Fruit fly (Drosophila melanogaster): ENCODE data around the gene dos.
A peak's percentile ranks its signal among the peaks of the same experiment; 100 is the strongest.

The dos gene

DNA sequence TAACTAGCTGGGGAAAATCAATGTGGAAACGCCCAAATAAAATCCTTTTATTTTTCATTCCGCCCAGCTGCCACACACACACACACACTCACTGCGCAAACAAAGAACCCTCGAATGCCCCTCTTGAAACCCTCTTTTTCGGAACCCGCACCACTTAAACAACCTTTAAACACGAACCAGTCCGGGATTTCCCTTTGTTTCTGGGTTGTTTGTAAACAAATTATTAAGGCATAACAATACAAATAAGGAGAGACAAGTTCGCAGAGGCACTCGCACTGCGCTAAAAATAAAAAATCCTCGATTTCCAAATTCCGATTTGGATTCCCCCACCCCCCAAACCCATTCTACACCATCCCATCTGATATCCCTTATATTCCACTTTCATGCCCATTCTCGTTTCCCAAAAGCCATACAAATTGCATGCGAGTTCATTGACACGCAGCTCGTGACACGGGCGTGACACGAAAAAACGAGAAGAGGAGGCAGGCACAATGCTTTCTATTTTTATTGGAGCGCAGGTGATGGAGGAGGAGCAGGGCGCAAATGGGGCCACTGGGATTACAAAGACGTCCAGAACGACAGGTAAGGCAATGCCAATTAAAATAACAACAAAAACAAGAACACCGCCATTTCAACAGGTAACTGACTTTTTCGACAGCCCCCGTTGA, 9.5 kb upstream of the dos start (continued):
- no peak for TF ChIP-seq HLH3B (GFP tag; IDR thresholded peaks at IDR 0.05)
- no peak for TF ChIP-seq dm (GFP tag; optimal IDR thresholded peaks at IDR 0.05)
- TF ChIP-seq ash1 (GFP tag; optimal IDR thresholded peaks at IDR 0.05), result no peak
- TF ChIP-seq Xrp1 (GFP tag; IDR thresholded peaks at IDR 0.05), result no peak
- TF ChIP-seq Dbx (GFP tag; IDR thresholded peaks at IDR 0.05), result no peak
- TF ChIP-seq pfk (GFP tag; optimal IDR thresholded peaks at IDR 0.05), result no peak
- TF ChIP-seq salm (tag; optimal IDR thresholded peaks at IDR 0.05), result no peak
- TF ChIP-seq CG1647 (GFP tag; optimal IDR thresholded peaks at IDR 0.05), result no peak
- TF ChIP-seq dimm (GFP tag; IDR thresholded peaks at IDR 0.05), result no peak
- peak; percentile 50 for TF ChIP-seq CG2129 (GFP tag; IDR thresholded peaks at IDR 0.05; ENCODE audit: partially characterized antibody)
- no peak for TF ChIP-seq CG13296 (GFP tag; optimal IDR thresholded peaks at IDR 0.05)
- TF ChIP-seq CG7839 (tag; optimal IDR thresholded peaks at IDR 0.05), result no peak
- TF ChIP-seq CG7928 (GFP tag; optimal IDR thresholded peaks at IDR 0.05), result no peak
- TF ChIP-seq CG9437 (GFP tag; optimal IDR thresholded peaks at IDR 0.05), result no peak
- no peak for TF ChIP-seq CG10147 (GFP tag; optimal IDR thresholded peaks at IDR 0.05)
- TF ChIP-seq CG10462 (GFP tag; optimal IDR thresholded peaks at IDR 0.05), result no peak
- TF ChIP-seq Nf-YB (GFP tag; optimal IDR thresholded peaks at IDR 0.05), result no peak
- TF ChIP-seq run (tag; optimal IDR thresholded peaks at IDR 0.05), result no peak
- peak; percentile 77 for TF ChIP-seq CG6791 (GFP tag; IDR thresholded peaks at IDR 0.05; ENCODE audit: partially characterized antibody)
- TF ChIP-seq gt (GFP tag; IDR thresholded peaks at IDR 0.05), result no peak
- TF ChIP-seq CG15514 (GFP tag; optimal IDR thresholded peaks at IDR 0.05), result no peak
- TF ChIP-seq CG34376 (GFP tag; optimal IDR thresholded peaks at IDR 0.05), result no peak
- no peak for TF ChIP-seq crol (GFP tag; IDR thresholded peaks at IDR 0.05)
- no peak for TF ChIP-seq CG17186 (GFP tag; optimal IDR thresholded peaks at IDR 0.05)
- no peak for TF ChIP-seq CG8089 (GFP tag; optimal IDR thresholded peaks at IDR 0.05)
- TF ChIP-seq Myb (GFP tag; optimal IDR thresholded peaks at IDR 0.05), result no peak
- no peak for TF ChIP-seq CG14050 (GFP tag; IDR thresholded peaks at IDR 0.05)
- no peak for TF ChIP-seq zfh2 (GFP tag; optimal IDR thresholded peaks at IDR 0.05)
- no peak for TF ChIP-seq CG31441 (GFP tag; IDR thresholded peaks at IDR 0.05)
- TF ChIP-seq CG11560 (tag; IDR thresholded peaks at IDR 0.05), result no peak
- peak; percentile 83; the same call in 2 of the 3 replicates for TF ChIP-seq Doc3 (GFP tag; IDR thresholded peaks at IDR 0.05; ENCODE audit: partially characterized antibody)
- TF ChIP-seq ab (GFP tag; optimal IDR thresholded peaks at IDR 0.05), result no peak
- no peak for TF ChIP-seq CG30020 (tag; optimal IDR thresholded peaks at IDR 0.05)
- no peak for TF ChIP-seq CrebB (tag; optimal IDR thresholded peaks at IDR 0.05)
- no peak for TF ChIP-seq wdn (GFP tag; IDR thresholded peaks at IDR 0.05)
- TF ChIP-seq CG3847 (GFP tag; IDR thresholded peaks at IDR 0.05), result no peak
- no peak for TF ChIP-seq Max (GFP tag; optimal IDR thresholded peaks at IDR 0.05)
- no peak for TF ChIP-seq aop (GFP tag; IDR thresholded peaks at IDR 0.05)
- 0 out of 3 replicates have a peak, but pooled peaks have one; percentile 45 for TF ChIP-seq CG2199 (GFP tag; IDR thresholded peaks at IDR 0.05)
- TF ChIP-seq Gug (GFP tag; IDR thresholded peaks at IDR 0.05), result no peak
- TF ChIP-seq Pdp1 (GFP tag; optimal IDR thresholded peaks at IDR 0.05), result no peak
- TF ChIP-seq CG10321 (GFP tag; IDR thresholded peaks at IDR 0.05), result no peak
- no peak for TF ChIP-seq Dip2 (GFP tag; IDR thresholded peaks at IDR 0.05)
- no peak for TF ChIP-seq CG15269 (tag; optimal IDR thresholded peaks at IDR 0.05)
- TF ChIP-seq CG17385 (GFP tag; optimal IDR thresholded peaks at IDR 0.05), result no peak
- no peak for TF ChIP-seq CG15479 (GFP tag; optimal IDR thresholded peaks at IDR 0.05)
- no peak for TF ChIP-seq chm (GFP tag; IDR thresholded peaks at IDR 0.05)
- no peak for TF ChIP-seq sisA (GFP tag; IDR thresholded peaks at IDR 0.05)
- no peak for TF ChIP-seq lmd (GFP tag; IDR thresholded peaks at IDR 0.05)
- TF ChIP-seq CG14965 (GFP tag; optimal IDR thresholded peaks at IDR 0.05; ENCODE audit: borderline replicate concordance), result no peak
- no peak for TF ChIP-seq CG6854 (GFP tag; optimal IDR thresholded peaks at IDR 0.05)
